Worm (Caenorhabditis elegans) whole organism, L4/young adult: ENCODE measurements around the gene lron-2.

Experiments used
- W03F9.2 ChIP-seq: fragments of 150-350 bp; optimal IDR thresholded peaks from 2 replicates; lab custom pipeline; 2014; ENCODE audit warnings: missing biosample characterization, missing genetic modification characterization
- dao-5 ChIP-seq: sonication (generic microtip); optimal IDR thresholded peaks from 2 replicates; lab custom pipeline; 2016; ENCODE audit warnings: missing genotype, missing genetic modification characterization, moderate library complexity, missing compliant biosample characterization
- him-1 ChIP-seq: sonication (generic microtip); optimal IDR thresholded peaks from 2 replicates; lab custom pipeline; 2016; ENCODE audit warnings: missing genotype, missing genetic modification reagents, missing genetic modification characterization, missing compliant biosample characterization

DNA sequence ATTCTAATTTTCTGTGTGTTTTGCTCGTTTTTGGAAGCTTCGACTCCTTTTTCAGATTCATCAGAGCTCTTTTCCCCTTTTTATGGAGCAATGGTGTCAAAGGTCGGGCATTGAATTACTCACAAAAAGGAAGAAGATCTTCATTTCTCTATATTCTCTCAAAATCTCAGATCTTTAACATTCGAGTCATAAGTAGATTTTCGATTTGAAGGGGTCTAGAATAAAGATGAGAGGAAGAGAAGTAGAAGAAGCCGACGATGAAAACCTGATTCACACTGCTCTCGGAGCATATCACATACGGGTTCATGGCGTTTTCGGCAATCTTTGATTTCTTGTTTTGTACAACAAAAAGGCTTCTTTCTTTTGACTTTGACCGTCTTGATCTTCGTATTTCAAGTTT lies 25.0 kb upstream of the lron-2 start:
- TF ChIP-seq him-1 (tag; lab: Kevin White, UChicago) (no peak), dao-5 (tag; lab: Kevin White, UChicago) (no peak), W03F9.2 (no peak)
